Worm (Caenorhabditis elegans): ENCODE measurements around the gene Y54E2A.8.

Y54E2A.8 gene

DNA sequence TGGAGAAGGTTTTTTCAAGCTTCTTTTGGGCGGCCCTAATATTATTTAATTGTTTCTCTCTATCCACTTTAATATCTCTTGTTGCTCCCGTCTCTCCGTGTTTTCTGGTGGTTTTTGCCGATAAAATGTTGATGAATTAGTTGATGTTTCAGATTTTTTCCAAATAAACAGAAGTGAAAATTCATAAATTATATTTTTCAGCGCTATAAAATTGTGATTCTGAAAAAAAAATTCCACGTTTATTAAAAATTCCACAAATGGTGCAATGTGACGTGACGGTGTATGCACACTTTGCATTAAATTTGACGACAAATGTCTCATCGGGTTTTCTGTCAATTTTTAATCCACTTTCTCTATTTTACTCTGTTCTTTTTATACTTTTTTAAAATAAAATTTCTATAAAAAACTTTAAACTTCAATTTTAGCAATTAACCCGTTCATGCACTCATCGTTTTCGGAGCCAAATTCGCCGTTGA, 19.9 kb downstream of the Y54E2A.8 start, which contains the start of gene tbc-20 (continued):
- TF ChIP-seq skn-1 (tag; optimal IDR thresholded peaks at IDR 0.05) (no peak), unc-62 (GFP tag; optimal IDR thresholded peaks at IDR 0.05) (no peak), C34B4.2 (tag; optimal IDR thresholded peaks at IDR 0.05) (no peak), snu-23 (GFP tag; optimal IDR thresholded peaks at IDR 0.05) (peak; percentile 42), nhr-71 (tag; optimal IDR thresholded peaks at IDR 0.05) (peak; percentile 44), nhr-12 (tag; optimal IDR thresholded peaks at IDR 0.05) (no peak), hpl-2 (GFP tag; optimal IDR thresholded peaks at IDR 0.05) (no peak), tlp-1 (tag; optimal IDR thresholded peaks at IDR 0.05) (no peak), mep-1 (tag; optimal IDR thresholded peaks at IDR 0.05) (peak; percentile 56), unc-98 (GFP tag; IDR thresholded peaks at IDR 0.05) (no peak), lin-15B (tag; optimal IDR thresholded peaks at IDR 0.05) (no peak), pqm-1 (tag; optimal IDR thresholded peaks at IDR 0.05) (no peak), nhr-28 (tag; optimal IDR thresholded peaks at IDR 0.05) (no peak), Y116A8C.19 (tag; optimal IDR thresholded peaks at IDR 0.05; ENCODE audit: borderline replicate concordance) (no peak), ces-1 (GFP tag; optimal IDR thresholded peaks at IDR 0.05) (no peak), nhr-19 (GFP tag; conservative IDR thresholded peaks at IDR 0.05) (no peak), snpc-4 (tag; optimal IDR thresholded peaks at IDR 0.05) (peak; percentile 48), unc-130 (tag; optimal IDR thresholded peaks at IDR 0.05) (no peak), ceh-82 (tag; optimal IDR thresholded peaks at IDR 0.05) (peak in 1 of 3 experiments; percentile 5), zip-4 (GFP tag; optimal IDR thresholded peaks at IDR 0.05) (no peak), unc-86 (tag; optimal IDR thresholded peaks at IDR 0.05) (no peak), sup-37 (GFP tag; optimal IDR thresholded peaks at IDR 0.05) (no peak), efl-1 (optimal IDR thresholded peaks at IDR 0.05) (peak; percentile 20 to 57), efl-1 (GFP tag; optimal IDR thresholded peaks at IDR 0.05 in 1 of 2) (peak; percentile 62 to 95), xbp-1 (tag; optimal IDR thresholded peaks at IDR 0.05) (no peak), ceh-88 (GFP tag; IDR thresholded peaks at IDR 0.05) (no peak), fkh-10 (GFP tag; optimal IDR thresholded peaks at IDR 0.05) (no peak), egl-27 (tag; optimal IDR thresholded peaks at IDR 0.05) (no peak), lsy-2 (tag; optimal IDR thresholded peaks at IDR 0.05) (peak; percentile 25 to 46), nhr-77 (tag; optimal IDR thresholded peaks at IDR 0.05) (peak; percentile 14), nhr-47 (tag; optimal IDR thresholded peaks at IDR 0.05) (peak; percentile 18), swsn-7 (tag; optimal IDR thresholded peaks at IDR 0.05) (no peak), sox-4 (tag; optimal IDR thresholded peaks at IDR 0.05) (no peak), nhr-20 (tag; optimal IDR thresholded peaks at IDR 0.05) (peak; percentile 10), dpl-1 (GFP tag; optimal IDR thresholded peaks at IDR 0.05) (peak; percentile 41 to 58 (median 46)), unc-30 (tag; optimal IDR thresholded peaks at IDR 0.05) (no peak), C16A3.4 (tag; optimal IDR thresholded peaks at IDR 0.05) (peak; percentile 19), alr-1 (tag; optimal IDR thresholded peaks at IDR 0.05; ENCODE audit: borderline replicate concordance) (no peak)

DNA sequence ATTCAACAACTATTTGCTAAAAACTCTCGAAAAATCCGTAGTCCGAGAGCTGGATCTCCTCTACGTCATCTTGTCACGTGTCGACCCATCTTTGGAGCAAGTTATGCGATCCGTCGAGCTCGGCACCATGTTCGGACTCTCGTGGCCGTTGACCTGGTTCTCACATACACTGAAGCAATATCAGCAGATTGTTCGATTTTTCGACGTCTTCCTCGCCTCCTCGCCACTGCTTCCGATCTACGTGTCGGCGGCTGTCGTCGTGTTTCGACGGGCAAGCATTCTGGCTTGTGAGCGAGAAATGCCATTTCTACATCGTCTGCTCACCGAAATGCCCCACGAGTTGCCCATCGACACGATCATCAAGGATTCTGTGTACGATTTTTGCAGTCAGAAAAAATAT, 21.2 kb downstream of the Y54E2A.8 start:
- TF ChIP-seq C16A3.4 (tag; optimal IDR thresholded peaks at IDR 0.05) = no peak
- no peak for TF ChIP-seq grh-1 (GFP tag; IDR thresholded peaks at IDR 0.05)
- TF ChIP-seq alr-1 (tag; optimal IDR thresholded peaks at IDR 0.05; ENCODE audit: borderline replicate concordance) = no peak
- TF ChIP-seq egl-27 (tag; optimal IDR thresholded peaks at IDR 0.05) = no peak
- no peak for TF ChIP-seq ceh-82 (tag; optimal IDR thresholded peaks at IDR 0.05)
- TF ChIP-seq ztf-4 (tag; optimal IDR thresholded peaks at IDR 0.05) = no peak
- TF ChIP-seq mef-2 (tag; optimal IDR thresholded peaks at IDR 0.05) = no peak
- no peak for TF ChIP-seq ceh-90 (tag; optimal IDR thresholded peaks at IDR 0.05)
- TF ChIP-seq nhr-76 (tag; optimal IDR thresholded peaks at IDR 0.05) = no peak
- no peak for TF ChIP-seq sptf-1 (tag; optimal IDR thresholded peaks at IDR 0.05)
- TF ChIP-seq nhr-77 (tag; optimal IDR thresholded peaks at IDR 0.05) = no peak
- no peak for TF ChIP-seq nhr-19 (GFP tag; conservative IDR thresholded peaks at IDR 0.05)
- no peak for TF ChIP-seq tbx-2 (tag; optimal IDR thresholded peaks at IDR 0.05)
- no peak for TF ChIP-seq nhr-237 (tag; optimal IDR thresholded peaks at IDR 0.05)
- no peak for TF ChIP-seq lin-39 (tag; optimal IDR thresholded peaks at IDR 0.05)
- TF ChIP-seq ceh-63 (GFP tag; optimal IDR thresholded peaks at IDR 0.05) = no peak

Data from whole organism, L1 larva.